Fruit fly (Drosophila melanogaster): Measurements from ENCODE around the gene Cpr64Ab.

Cpr64Ab gene

DNA sequence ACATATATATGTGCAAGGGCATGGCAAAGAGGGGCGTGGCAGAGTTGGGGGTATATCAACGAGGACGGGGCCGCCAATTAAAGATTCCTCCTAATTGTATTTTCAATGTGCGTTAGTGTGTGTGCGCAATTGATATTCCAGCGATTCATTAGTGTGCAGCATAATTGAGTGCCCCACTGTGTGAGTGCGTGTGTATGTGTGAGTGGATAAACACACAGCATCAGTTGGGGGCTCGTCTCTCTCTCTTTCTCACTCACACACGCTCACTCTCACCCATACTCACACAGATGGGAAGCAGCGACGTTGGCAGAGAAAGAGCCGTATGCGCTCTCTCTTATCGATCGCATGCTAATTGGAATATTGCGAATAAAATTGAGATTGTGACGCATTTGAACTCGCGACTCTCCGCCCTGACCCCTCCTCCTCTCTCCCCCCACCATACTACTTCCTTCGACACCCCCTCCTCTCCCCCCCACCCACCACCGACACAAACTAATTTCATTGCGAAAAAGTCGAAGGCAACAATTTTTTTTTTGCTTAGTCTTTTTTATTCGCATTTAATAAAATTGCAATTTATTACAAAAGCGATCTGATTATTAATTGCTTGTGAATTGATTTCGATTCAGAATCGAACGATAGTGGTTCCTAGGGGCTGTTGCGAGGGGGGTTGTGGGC, 22.4 kb upstream of the Cpr64Ab start:
- TF ChIP-seq insv (optimal IDR thresholded peaks at IDR 0.05) (no peak), Myc (optimal IDR thresholded peaks at IDR 0.05) (no peak), Sin3A (optimal IDR thresholded peaks at IDR 0.05) (no peak), h (optimal IDR thresholded peaks at IDR 0.05) (no peak), psq (optimal IDR thresholded peaks at IDR 0.05) (no peak), ttk (optimal IDR thresholded peaks at IDR 0.05) (no peak)

DNA sequence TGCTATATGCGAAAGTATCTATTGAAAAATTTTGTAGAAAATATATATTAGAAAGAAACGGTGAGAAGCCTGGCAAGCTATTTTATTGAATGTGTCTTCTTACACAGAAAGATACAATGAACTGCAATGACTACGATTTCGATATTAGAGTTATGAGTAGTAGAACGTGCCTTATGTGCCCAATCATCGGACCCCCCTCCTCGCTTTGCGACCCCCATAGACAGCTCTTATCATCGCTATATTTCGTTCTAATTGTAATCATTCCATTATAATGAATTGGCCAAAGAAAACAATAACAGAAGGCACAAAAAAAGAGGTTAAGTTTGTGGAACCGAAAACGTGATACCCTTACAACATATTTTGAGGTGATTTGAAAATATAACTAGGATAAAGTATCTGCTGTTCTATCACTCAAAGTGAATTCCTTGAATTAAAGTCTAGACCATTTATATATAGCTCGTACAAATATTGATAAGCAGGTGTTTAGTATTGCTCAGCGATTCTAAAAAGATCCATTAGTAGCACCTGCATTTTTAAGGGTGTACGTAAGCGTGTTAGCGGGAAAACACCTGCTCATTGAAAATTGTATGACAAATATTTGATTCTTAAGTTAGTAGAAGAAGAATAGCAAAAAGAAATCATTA, 21.5 kb upstream of the Cpr64Ab start:
- TF ChIP-seq psq (optimal IDR thresholded peaks at IDR 0.05): no peak
- TF ChIP-seq insv (optimal IDR thresholded peaks at IDR 0.05): no peak
- no peak for TF ChIP-seq Sin3A (optimal IDR thresholded peaks at IDR 0.05)
- TF ChIP-seq Myc (optimal IDR thresholded peaks at IDR 0.05): no peak
- no peak for TF ChIP-seq h (optimal IDR thresholded peaks at IDR 0.05)
- no peak for TF ChIP-seq ttk (optimal IDR thresholded peaks at IDR 0.05)

DNA sequence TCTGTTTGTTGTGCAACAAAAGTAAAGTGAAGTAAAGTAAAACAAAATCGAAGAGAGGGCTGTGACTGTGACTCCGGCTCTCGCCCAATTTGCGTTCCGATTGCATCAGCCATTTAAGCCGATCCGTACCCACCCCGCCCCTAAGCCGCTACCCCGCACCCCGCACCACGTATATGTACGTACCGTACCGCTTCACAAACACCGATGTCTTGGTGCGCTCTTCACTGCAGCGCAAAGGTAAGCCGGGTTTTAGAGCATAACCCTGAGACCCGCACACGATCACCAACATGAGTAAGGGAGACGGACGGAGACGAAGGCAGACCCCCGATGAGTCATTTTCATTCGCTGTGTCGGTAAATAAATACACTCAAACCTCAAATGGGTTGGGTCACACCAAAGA, 20.9 kb upstream of the Cpr64Ab start:
- TF ChIP-seq insv (optimal IDR thresholded peaks at IDR 0.05): no peak
- TF ChIP-seq h (optimal IDR thresholded peaks at IDR 0.05): no peak

DNA sequence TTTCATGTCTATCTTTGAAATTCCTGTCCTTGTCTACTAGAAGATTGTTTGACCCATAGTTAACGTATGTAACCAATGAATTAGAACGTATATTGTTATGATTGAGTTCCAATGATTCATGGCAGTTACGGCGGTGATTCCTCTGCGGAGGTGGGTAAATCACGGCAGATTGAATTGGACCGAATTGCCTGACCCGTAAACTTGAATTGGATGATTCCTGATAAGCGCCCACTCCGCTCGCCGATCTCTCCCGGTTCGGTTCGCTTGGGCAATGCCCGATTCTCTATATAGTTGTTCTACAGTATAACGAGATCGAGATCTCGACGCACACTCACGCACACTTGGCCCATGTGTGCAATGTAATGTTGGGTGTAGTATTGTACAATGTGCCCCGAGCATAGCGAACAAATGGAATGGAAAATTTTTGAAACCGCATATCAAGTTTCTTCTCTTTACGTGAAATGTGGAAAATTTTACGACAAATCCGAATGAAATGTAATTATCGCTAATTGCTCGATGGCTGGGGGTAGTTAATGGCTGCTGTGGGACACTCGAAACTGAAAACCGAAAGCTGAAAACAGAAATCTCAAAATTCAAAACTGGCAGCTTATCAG, 20.2 kb upstream of the Cpr64Ab start:
- no peak for TF ChIP-seq insv (optimal IDR thresholded peaks at IDR 0.05)
- no peak for TF ChIP-seq h (optimal IDR thresholded peaks at IDR 0.05)
- no peak for TF ChIP-seq Myc (optimal IDR thresholded peaks at IDR 0.05)
- TF ChIP-seq psq (optimal IDR thresholded peaks at IDR 0.05): no peak
- no peak for TF ChIP-seq ttk (optimal IDR thresholded peaks at IDR 0.05)
- TF ChIP-seq Sin3A (optimal IDR thresholded peaks at IDR 0.05): no peak

DNA sequence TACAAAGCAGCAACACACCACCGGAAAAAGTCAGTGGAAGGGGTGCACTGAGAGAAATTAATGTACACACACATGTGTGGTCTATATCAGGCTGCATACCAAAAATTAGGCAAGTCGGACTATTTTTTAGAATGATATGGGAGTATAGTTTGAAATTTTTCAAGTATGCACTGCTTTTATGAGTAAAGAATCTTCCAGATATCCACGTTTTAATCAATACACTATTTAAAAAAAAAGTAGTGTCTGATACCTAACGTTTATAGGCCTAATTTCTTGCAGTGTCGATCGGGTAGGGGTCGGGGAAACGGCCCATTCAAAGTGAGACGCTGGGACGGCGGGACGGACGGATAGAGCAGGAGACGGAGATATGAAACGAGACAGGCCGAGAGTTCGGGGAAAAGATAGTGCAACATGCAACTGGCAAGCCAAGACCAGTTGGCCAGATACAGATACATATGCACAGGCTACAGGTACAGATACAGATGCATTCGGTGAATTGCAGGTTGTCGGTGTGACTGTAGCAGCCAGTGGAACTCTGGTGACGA, 19.1 kb upstream of the Cpr64Ab start:
- TF ChIP-seq ttk (optimal IDR thresholded peaks at IDR 0.05) (no peak), Myc (optimal IDR thresholded peaks at IDR 0.05) (no peak), Sin3A (optimal IDR thresholded peaks at IDR 0.05) (no peak), insv (optimal IDR thresholded peaks at IDR 0.05) (no peak)

DNA sequence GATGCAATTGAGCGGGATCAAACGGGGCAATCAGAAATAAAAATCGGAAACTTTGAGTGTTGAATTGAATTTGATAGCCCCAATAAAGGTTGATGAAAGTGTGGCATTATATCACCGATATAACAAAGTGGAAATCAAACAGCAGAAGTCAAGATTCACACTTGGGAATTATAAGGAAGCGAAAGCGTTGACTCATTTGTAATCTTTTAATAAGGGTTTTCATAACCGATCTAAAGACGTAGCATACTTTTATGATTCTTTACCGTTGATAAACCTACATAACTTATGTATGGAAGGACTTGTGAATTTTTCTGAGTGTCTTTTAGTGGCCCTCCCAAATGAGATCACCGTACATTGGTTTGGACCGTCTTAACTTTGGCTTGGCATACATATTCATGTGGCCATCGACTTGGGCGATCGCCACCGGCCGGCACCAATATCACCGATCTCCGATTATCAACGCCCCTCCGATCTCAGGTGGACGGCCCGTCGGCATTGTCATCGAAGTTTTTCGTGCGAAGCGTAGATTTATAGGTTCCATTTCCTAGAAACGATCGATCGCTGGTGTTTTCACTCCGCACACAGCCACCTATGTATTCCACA, 18.1 kb upstream of the Cpr64Ab start:
- TF ChIP-seq psq (optimal IDR thresholded peaks at IDR 0.05): no peak
- no peak for TF ChIP-seq insv (optimal IDR thresholded peaks at IDR 0.05)
- no peak for TF ChIP-seq ttk (optimal IDR thresholded peaks at IDR 0.05)
- no peak for TF ChIP-seq h (optimal IDR thresholded peaks at IDR 0.05)
- TF ChIP-seq Myc (optimal IDR thresholded peaks at IDR 0.05): no peak
- no peak for TF ChIP-seq Sin3A (optimal IDR thresholded peaks at IDR 0.05)

DNA sequence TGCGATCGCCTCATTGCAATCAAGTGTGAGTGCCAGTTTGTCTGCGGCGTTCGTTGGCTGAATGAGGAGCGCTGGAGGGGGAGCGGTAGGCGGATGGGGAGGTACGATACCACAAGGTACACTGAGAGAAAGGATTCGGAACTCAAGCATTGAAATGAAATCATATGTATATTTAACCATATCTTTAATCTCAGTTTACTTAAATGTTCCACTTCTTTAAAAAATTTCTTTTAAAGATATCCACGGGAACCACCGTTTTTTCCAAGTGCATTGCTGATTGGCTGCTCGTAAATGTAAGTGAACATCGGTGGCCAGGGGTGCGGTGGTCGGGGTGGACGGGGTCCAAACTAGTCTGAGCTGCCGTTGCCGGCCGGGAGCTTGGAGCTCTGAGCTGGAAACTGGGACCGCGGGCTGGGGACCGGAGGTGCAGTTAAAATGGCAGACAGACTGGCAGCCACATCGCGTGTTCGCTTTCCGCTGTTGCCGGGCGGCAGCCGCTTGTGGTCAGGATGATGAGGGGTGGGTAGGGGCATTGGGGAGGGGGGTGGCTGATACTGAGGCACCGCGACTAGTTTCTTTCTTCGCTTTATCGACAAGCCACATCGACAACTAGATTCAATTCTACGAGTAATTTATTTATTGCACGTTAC, 17.0 kb upstream of the Cpr64Ab start:
- no peak for TF ChIP-seq psq (optimal IDR thresholded peaks at IDR 0.05)

DNA sequence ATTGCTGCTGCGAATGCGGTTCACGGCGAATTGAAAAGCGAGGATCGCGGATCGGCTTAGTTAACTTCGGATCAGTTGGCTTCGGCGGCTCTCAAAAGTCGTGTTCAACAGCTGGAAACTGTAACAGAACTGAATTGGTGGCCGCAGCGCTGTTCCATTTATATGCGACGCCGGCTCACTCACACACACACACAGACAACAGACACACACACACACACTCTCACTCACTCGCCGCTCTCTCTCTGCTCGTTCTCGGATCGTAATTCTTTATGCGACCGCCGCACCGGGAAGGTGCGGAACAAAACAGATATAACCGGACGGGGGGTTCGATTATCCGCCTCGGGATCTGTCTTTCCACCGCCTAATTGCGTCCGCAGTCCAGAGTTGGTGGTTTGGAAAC, 15.8 kb upstream of the Cpr64Ab start, which contains the start of gene CG46460:
TSS of gene CG46460 (minus strand) at position 139 of the 400 bp plus-strand sequence.
- TF ChIP-seq Myc (optimal IDR thresholded peaks at IDR 0.05): no peak

DNA sequence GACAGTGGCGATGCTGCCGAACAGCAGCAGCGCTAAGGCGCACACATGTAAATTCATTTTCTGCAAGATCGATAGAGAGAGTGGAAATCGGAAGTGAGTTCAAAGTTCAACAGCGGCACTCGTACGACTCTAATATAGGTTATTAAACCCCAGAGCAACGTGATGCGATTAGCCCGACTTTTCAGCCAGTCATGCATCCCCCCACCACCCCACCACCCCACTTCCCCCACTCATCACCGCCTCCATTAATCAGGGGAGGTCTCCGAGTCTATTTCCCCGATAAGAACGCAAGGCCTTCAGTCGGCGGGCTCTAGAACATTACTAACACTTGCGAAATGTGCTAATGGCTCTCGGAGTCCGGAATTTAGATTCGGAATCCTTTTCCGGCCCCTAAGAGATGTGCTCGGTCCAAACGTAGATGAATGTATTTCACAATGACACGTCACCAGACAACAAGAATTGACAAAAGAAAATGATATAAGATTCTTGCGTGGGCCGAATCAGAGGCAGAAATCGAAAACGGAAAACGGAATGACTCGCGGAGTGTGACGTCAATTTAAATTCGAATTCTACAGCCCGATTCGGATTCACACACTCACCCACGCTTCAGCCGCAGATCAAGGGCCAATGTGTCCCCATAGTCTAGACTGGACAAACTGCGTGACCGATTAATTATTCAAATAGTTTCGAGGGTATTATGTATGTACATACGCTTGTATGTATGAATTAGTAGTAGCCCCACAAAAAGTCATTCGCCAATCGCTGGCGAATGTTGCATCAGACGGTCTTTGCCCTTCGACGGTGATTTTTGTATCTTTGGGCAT, 14.5 kb upstream of the Cpr64Ab start:
- TF ChIP-seq Myc (optimal IDR thresholded peaks at IDR 0.05): no peak
- no peak for TF ChIP-seq Sin3A (optimal IDR thresholded peaks at IDR 0.05)
- no peak for TF ChIP-seq ttk (optimal IDR thresholded peaks at IDR 0.05)
- no peak for TF ChIP-seq insv (optimal IDR thresholded peaks at IDR 0.05)
- no peak for TF ChIP-seq h (optimal IDR thresholded peaks at IDR 0.05)
- TF ChIP-seq psq (optimal IDR thresholded peaks at IDR 0.05): no peak

DNA sequence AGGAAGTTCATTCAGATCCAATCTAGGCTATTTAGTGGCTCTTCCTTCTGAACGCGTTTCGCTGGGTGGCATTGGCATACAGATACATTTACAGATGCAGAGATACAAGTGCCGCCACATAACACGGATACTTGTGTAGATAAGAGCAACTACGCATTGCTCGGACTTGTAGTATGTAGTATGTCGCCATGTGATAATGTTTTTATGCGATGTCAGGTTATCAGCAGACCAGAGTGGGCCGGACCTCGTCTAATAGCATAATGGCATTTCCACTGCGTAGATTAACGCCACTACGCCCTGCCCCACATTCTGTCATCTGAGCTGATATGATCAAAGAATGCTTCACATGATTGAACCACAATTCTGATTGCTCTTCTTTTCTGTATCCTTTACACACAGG, 10.5 kb upstream of the Cpr64Ab start:
- no peak for TF ChIP-seq ttk (optimal IDR thresholded peaks at IDR 0.05)
- no peak for TF ChIP-seq insv (optimal IDR thresholded peaks at IDR 0.05)
- no peak for TF ChIP-seq psq (optimal IDR thresholded peaks at IDR 0.05)
- no peak for TF ChIP-seq h (optimal IDR thresholded peaks at IDR 0.05)
- TF ChIP-seq Sin3A (optimal IDR thresholded peaks at IDR 0.05): no peak
- no peak for TF ChIP-seq Myc (optimal IDR thresholded peaks at IDR 0.05)

DNA sequence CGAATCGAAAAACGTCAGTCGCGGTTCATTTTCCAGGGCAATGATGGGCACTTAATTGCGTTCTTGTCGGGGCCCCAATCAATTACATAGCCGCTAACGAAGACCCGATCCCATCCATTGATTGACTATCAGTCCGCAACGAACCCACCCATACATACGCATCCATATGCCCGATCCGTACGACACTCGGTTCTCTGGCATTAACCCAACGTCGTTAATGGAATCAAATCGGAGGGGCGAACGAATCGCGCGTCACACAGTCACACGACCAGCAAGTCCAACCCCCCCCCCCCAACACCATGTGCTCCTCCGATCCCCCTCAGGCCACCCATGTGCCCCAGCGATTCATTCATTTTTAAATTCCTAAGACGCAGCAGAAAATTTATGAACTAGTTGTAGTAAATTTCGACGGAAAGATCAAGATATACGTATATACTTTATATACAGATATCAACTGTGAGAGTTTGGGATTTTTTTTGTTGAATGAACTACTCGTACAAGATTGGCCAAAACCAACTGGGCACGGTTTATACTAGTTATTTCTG, 10.0 kb upstream of the Cpr64Ab start:
- TF ChIP-seq h (optimal IDR thresholded peaks at IDR 0.05) (no peak), ttk (optimal IDR thresholded peaks at IDR 0.05) (no peak), Sin3A (optimal IDR thresholded peaks at IDR 0.05) (no peak), Myc (optimal IDR thresholded peaks at IDR 0.05) (no peak), insv (optimal IDR thresholded peaks at IDR 0.05) (no peak), psq (optimal IDR thresholded peaks at IDR 0.05) (no peak)

All from Kc167 (cell line).